Worm (Caenorhabditis elegans) whole organism, late embryonic: Measurements from ENCODE around the gene mlt-7.

ENCODE experiments used
- C08G9.2 ChIP-seq: sonication (generic microtip); optimal IDR thresholded peaks from 2 replicates; lab custom pipeline; 2016; ENCODE audit warnings: mild to moderate bottlenecking, missing genetic modification characterization, moderate library complexity, missing compliant biosample characterization
- C38D4.7 ChIP-seq: fragments of 200-800 bp; sonication (Bioruptor generic); optimal IDR thresholded peaks from 2 replicates; lab custom pipeline; 2018; ENCODE audit warnings: mild to moderate bottlenecking, missing genetic modification characterization, moderate library complexity, missing compliant biosample characterization
- F13H6.1 ChIP-seq: sonication (generic microtip); optimal IDR thresholded peaks from 2 replicates; lab custom pipeline; 2016; ENCODE audit warnings: missing genetic modification characterization, missing compliant biosample characterization
- K09A11.1 ChIP-seq: sonication (generic microtip); optimal IDR thresholded peaks from 2 replicates; lab custom pipeline; 2017; ENCODE audit warnings: antibody characterized with exemption, mild to moderate bottlenecking, missing genetic modification characterization, missing compliant biosample characterization; ENCODE audit not compliant: insufficient read depth
- T23F11.4 ChIP-seq: fragments of 200-800 bp; sonication (Bioruptor generic); optimal IDR thresholded peaks from 2 replicates; lab custom pipeline; 2018; ENCODE audit warnings: mild to moderate bottlenecking, missing genetic modification characterization, missing compliant biosample characterization
- Y22D7AL.16 ChIP-seq: sonication (generic microtip); optimal IDR thresholded peaks from 2 replicates; lab custom pipeline; 2016; ENCODE audit warnings: missing genetic modification characterization, missing compliant biosample characterization
- ceh-14 ChIP-seq: sonication (generic microtip); optimal IDR thresholded peaks from 2 replicates; lab custom pipeline; 2016; ENCODE audit warnings: missing genotype, missing genetic modification characterization, missing compliant biosample characterization
- ceh-19 ChIP-seq: fragments of 200-800 bp; sonication (Bioruptor generic); optimal IDR thresholded peaks from 2 replicates; lab custom pipeline; 2018; ENCODE audit warnings: mild to moderate bottlenecking, missing genetic modification characterization, missing compliant biosample characterization
- ceh-2 ChIP-seq: sonication (generic microtip); optimal IDR thresholded peaks from 2 replicates; lab custom pipeline; 2016; ENCODE audit warnings: missing genotype, missing genetic modification characterization, missing compliant biosample characterization
- ceh-30 ChIP-seq: fragments of 150-350 bp; optimal IDR thresholded peaks from 2 replicates; lab custom pipeline; 2014; ENCODE audit warnings: missing biosample characterization, missing genetic modification characterization
- ceh-34 ChIP-seq: sonication (generic microtip); optimal IDR thresholded peaks from 2 replicates; lab custom pipeline; 2016; ENCODE audit warnings: mild to moderate bottlenecking, missing genetic modification characterization, missing compliant biosample characterization
- ceh-45 ChIP-seq: fragments of 200-800 bp; sonication (Bioruptor generic); IDR thresholded peaks from 2 replicates; pipeline ENCODE4 v1.3.6; 2022; ENCODE audit warnings: missing genetic modification reagents, missing genetic modification characterization, missing compliant biosample characterization
- che-1 ChIP-seq: sonication (generic microtip); optimal IDR thresholded peaks from 2 replicates; lab custom pipeline; 2016; ENCODE audit warnings: mild to moderate bottlenecking, missing genetic modification characterization, missing compliant biosample characterization
- dmd-4 ChIP-seq: sonication (generic microtip); optimal IDR thresholded peaks from 2 replicates; lab custom pipeline; 2016; ENCODE audit warnings: borderline replicate concordance, missing genetic modification characterization, missing compliant biosample characterization
- elt-2 ChIP-seq: sonication (generic microtip); optimal IDR thresholded peaks from 2 replicates; lab custom pipeline; 2016; ENCODE audit warnings: missing genetic modification reagents, missing genetic modification characterization, missing compliant biosample characterization
- ets-4 ChIP-seq: sonication (generic microtip); optimal IDR thresholded peaks from 2 replicates; lab custom pipeline; 2016; ENCODE audit warnings: missing genetic modification characterization, missing compliant biosample characterization
- fax-1 ChIP-seq: sonication (generic microtip); optimal IDR thresholded peaks from 2 replicates; lab custom pipeline; 2016; ENCODE audit warnings: missing genotype, missing genetic modification characterization, missing compliant biosample characterization
- fkh-10 ChIP-seq: fragments of 150-350 bp; optimal IDR thresholded peaks from 2 replicates; lab custom pipeline; 2014; ENCODE audit warnings: missing biosample characterization, missing genetic modification reagents, missing genetic modification characterization
- gmeb-2 ChIP-seq: sonication (generic microtip); optimal IDR thresholded peaks from 2 replicates; lab custom pipeline; 2016; ENCODE audit warnings: missing genetic modification characterization, inconsistent platforms, missing compliant biosample characterization
- hlh-15 ChIP-seq: sonication (generic microtip); optimal IDR thresholded peaks from 2 replicates; lab custom pipeline; 2016; ENCODE audit warnings: missing genetic modification characterization, missing compliant biosample characterization
- hlh-6 ChIP-seq: sonication (generic microtip); optimal IDR thresholded peaks from 2 replicates; lab custom pipeline; 2016; ENCODE audit warnings: missing genotype, missing genetic modification characterization, missing compliant biosample characterization
- hlh-8 ChIP-seq: sonication (generic microtip); optimal IDR thresholded peaks from 2 replicates; lab custom pipeline; 2016; ENCODE audit warnings: missing genotype, missing genetic modification characterization, missing compliant biosample characterization
- lin-11 ChIP-seq: fragments of 200-800 bp; sonication (Bioruptor generic); optimal IDR thresholded peaks from 2 replicates; lab custom pipeline; 2018; ENCODE audit warnings: mild to moderate bottlenecking, missing genetic modification characterization, missing compliant biosample characterization
- mec-3 ChIP-seq: sonication (generic microtip); optimal IDR thresholded peaks from 2 replicates; lab custom pipeline; 2016; ENCODE audit warnings: borderline replicate concordance, missing genetic modification characterization, missing compliant biosample characterization
- nhr-11 ChIP-seq: fragments of 150-350 bp; optimal IDR thresholded peaks from 2 replicates; lab custom pipeline; 2014; ENCODE audit warnings: missing biosample characterization, missing genetic modification characterization
- nhr-232 ChIP-seq: sonication (generic microtip); optimal IDR thresholded peaks from 2 replicates; lab custom pipeline; 2016; ENCODE audit warnings: missing genetic modification characterization, missing compliant biosample characterization
- odd-2 ChIP-seq: sonication (generic microtip); optimal IDR thresholded peaks from 2 replicates; lab custom pipeline; 2017; ENCODE audit warnings: antibody characterized with exemption, mild to moderate bottlenecking, missing genetic modification characterization, missing compliant biosample characterization
- pag-3 ChIP-seq: sonication (generic microtip); optimal IDR thresholded peaks from 2 replicates; lab custom pipeline; 2016; ENCODE audit warnings: missing compliant biosample characterization, missing genetic modification characterization, borderline replicate concordance
- pax-1 ChIP-seq: fragments of 150-350 bp; optimal IDR thresholded peaks from 2 replicates; lab custom pipeline; 2014; ENCODE audit warnings: missing biosample characterization, missing genetic modification characterization
- pha-4 ChIP-seq: fragments of 150-350 bp; optimal IDR thresholded peaks from 2 replicates; lab custom pipeline; 2018; ENCODE audit warnings: missing biosample characterization, missing genetic modification reagents, missing genetic modification characterization
- pqm-1 ChIP-seq: sonication (generic microtip); optimal IDR thresholded peaks from 2 replicates; lab custom pipeline; 2016; ENCODE audit warnings: missing genetic modification characterization, missing compliant biosample characterization
- ref-2 ChIP-seq: sonication (generic microtip); optimal IDR thresholded peaks from 2 replicates; lab custom pipeline; 2016; ENCODE audit warnings: missing genetic modification characterization, missing compliant biosample characterization
- sdc-2 ChIP-seq: sonication (generic microtip); optimal IDR thresholded peaks from 2 replicates; lab custom pipeline; 2016; ENCODE audit warnings: missing genotype, missing genetic modification characterization, missing compliant biosample characterization
- sox-4 ChIP-seq: sonication (generic microtip); optimal IDR thresholded peaks from 2 replicates; lab custom pipeline; 2017; ENCODE audit warnings: mild to moderate bottlenecking, missing genetic modification characterization, inconsistent platforms, missing compliant biosample characterization
- tbx-2 ChIP-seq: sonication (generic microtip); optimal IDR thresholded peaks from 2 replicates; lab custom pipeline; 2016; ENCODE audit warnings: missing genetic modification characterization, missing compliant biosample characterization
- ttx-3 ChIP-seq: sonication (generic microtip); optimal IDR thresholded peaks from 2 replicates; lab custom pipeline; 2016; ENCODE audit warnings: missing genetic modification reagents, missing genetic modification characterization, missing compliant biosample characterization
- unc-86 ChIP-seq: sonication (generic microtip); optimal IDR thresholded peaks from 2 replicates; lab custom pipeline; 2016; ENCODE audit warnings: missing genetic modification characterization, missing compliant biosample characterization
- zip-5 ChIP-seq: sonication (generic microtip); optimal IDR thresholded peaks from 2 replicates; lab custom pipeline; 2016; ENCODE audit warnings: missing genetic modification characterization, missing compliant biosample characterization
- ztf-16 ChIP-seq: sonication (generic microtip); optimal IDR thresholded peaks from 2 replicates; lab custom pipeline; 2017; ENCODE audit warnings: missing genetic modification characterization, missing compliant biosample characterization

Gene mlt-7

DNA sequence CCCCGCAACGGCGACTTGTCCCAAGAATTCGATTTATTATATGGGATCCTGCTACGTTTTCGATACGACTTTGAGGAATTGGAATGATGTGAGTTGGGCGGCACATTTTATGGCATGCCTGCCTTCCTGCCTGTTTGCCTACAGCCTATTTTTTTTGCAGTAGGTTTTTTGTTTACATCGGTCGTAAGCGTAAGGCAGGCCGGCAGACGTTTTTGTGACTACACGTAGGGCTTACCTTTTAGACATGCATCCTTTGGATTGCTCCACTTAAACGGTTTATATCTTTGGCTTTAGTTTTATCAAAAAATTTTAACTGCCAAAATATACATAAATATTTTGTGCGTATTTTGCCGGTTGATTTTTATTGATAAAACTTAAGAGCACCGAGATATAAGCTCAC is 33.6 kb upstream of the mlt-7 start:
- TF ChIP-seq sox-4 (tag; lab: Kevin White, UChicago) (no peak), ceh-2 (no peak), fax-1 (no peak), ets-4 (tag; lab: Kevin White, UChicago) (no peak), sdc-2 (no peak), lin-11 (tag; lab: Kevin White, UChicago) (no peak), ceh-34 (no peak), ref-2 (no peak), elt-2 (tag; lab: Kevin White, UChicago) (no peak), T23F11.4 (no peak), F13H6.1 (tag; lab: Kevin White, UChicago) (no peak), ztf-16 (no peak), nhr-11 (tag; lab: Kevin White, UChicago) (no peak), fkh-10 (GFP tag; lab: Kevin White, UChicago) (no peak), ceh-14 (tag; lab: Kevin White, UChicago) (no peak), mec-3 (tag; lab: Kevin White, UChicago) (no peak), ceh-19 (GFP tag; lab: Kevin White, UChicago) (no peak), hlh-15 (tag; lab: Kevin White, UChicago) (no peak), ceh-45 (GFP tag; lab: Robert Waterston, UW) (no peak)

DNA sequence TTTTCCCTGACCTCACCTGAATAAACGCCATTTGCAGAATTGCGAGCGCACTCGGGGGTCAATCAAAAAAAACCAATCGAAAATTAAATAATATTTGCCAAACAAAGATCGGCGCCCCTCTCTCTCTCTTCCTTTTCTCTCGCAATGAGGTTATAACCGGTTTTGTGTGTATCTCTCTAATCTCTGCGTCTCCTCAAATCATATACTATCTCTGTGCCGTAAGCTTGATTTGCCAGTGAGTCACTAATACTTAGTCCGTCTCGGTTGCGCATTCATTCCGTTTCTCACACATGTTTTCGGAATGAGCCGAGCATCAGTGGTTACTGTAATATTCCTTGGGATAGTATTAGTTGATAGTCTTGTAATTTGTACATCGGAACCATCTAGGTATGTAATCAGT is 30.7 kb upstream of the mlt-7 start:
- TF ChIP-seq ceh-19 (GFP tag; lab: Kevin White, UChicago) = no peak
- no peak for TF ChIP-seq lin-11 (tag; lab: Kevin White, UChicago)
- no peak for TF ChIP-seq C08G9.2 (tag; lab: Kevin White, UChicago)
- no peak for TF ChIP-seq ceh-30 (tag; lab: Kevin White, UChicago)
- no peak for TF ChIP-seq T23F11.4
- no peak for TF ChIP-seq odd-2 (tag; lab: Kevin White, UChicago)
- TF ChIP-seq ceh-14 (tag; lab: Kevin White, UChicago) = no peak
- TF ChIP-seq C38D4.7 (GFP tag; lab: Kevin White, UChicago) = no peak
- TF ChIP-seq tbx-2 (tag; lab: Kevin White, UChicago) = no peak
- no peak for TF ChIP-seq unc-86 (tag; lab: Kevin White, UChicago)
- TF ChIP-seq pha-4 = no peak
- no peak for TF ChIP-seq ceh-34
- no peak for TF ChIP-seq ztf-16
- no peak for TF ChIP-seq sox-4 (tag; lab: Kevin White, UChicago)
- no peak for TF ChIP-seq gmeb-2 (tag; lab: Kevin White, UChicago)
- TF ChIP-seq fax-1 = no peak
- no peak for TF ChIP-seq hlh-8 (tag; lab: Kevin White, UChicago)
- TF ChIP-seq, all 69 proteins: peak for 0

DNA sequence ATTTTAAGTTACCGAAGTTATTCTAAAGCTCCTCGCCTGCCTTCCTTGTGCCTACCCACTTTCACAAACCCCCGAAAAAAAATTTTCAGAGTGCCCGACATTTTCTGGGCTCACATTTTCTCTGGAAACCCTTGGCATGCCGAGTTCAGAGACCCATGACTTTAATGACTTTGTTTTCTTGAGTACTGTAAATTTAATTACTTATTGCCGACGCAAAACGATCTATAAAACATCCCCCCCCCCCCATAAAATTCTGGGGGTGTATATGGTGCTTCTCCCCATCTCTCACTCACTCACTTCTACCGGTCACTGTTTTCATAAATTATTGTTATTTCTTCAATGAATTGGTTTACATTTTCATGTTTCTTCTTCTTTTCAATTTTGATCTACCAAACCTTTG is 24.9 kb upstream of the mlt-7 start, which contains the start of gene try-9:
Gene try-9 (plus strand): TSS at position 301 of the 400 bp plus-strand sequence.
- no peak for TF ChIP-seq F13H6.1 (tag; lab: Kevin White, UChicago)
- no peak for TF ChIP-seq fax-1
- no peak for TF ChIP-seq ttx-3 (tag; lab: Kevin White, UChicago)
- no peak for TF ChIP-seq Y22D7AL.16 (tag; lab: Kevin White, UChicago)
- no peak for TF ChIP-seq ceh-2

DNA sequence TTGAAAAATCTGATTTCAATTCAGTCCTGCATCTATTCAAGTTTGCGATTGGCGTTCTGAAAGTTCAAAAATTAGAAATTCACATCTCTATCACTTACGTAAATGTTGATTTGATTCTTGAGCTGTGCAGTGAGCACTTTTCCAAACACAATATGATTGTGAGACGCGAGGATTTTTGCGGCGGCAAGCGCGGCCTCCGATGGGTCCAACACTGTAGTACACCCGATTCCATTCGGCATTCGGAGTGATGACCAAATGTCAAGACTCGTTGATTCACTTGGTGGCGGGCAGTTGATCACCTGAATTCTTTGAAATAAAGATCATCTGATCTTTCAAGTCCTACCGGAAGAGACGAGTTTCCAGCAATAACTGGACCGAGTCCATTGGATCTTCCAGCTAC is 23.1 kb upstream of the mlt-7 start:
- no peak for TF ChIP-seq hlh-15 (tag; lab: Kevin White, UChicago)
- no peak for TF ChIP-seq dmd-4 (tag; lab: Kevin White, UChicago)
- no peak for TF ChIP-seq T23F11.4
- no peak for TF ChIP-seq ceh-34
- TF ChIP-seq ref-2 = no peak
- no peak for TF ChIP-seq Y22D7AL.16 (tag; lab: Kevin White, UChicago)
- TF ChIP-seq ttx-3 (tag; lab: Kevin White, UChicago) = no peak
- no peak for TF ChIP-seq zip-5 (tag; lab: Kevin White, UChicago)
- TF ChIP-seq hlh-6 (tag; lab: Kevin White, UChicago) = no peak
- no peak for TF ChIP-seq pqm-1
- no peak for TF ChIP-seq mec-3 (tag; lab: Kevin White, UChicago)
- no peak for TF ChIP-seq K09A11.1 (tag; lab: Kevin White, UChicago)
- no peak for TF ChIP-seq nhr-232 (tag; lab: Kevin White, UChicago)
- no peak for TF ChIP-seq pag-3 (tag; lab: Kevin White, UChicago)
- no peak for TF ChIP-seq sdc-2
- TF ChIP-seq pha-4 = no peak
- no peak for TF ChIP-seq unc-86 (tag; lab: Kevin White, UChicago)
- no peak for TF ChIP-seq nhr-11 (tag; lab: Kevin White, UChicago)
- TF ChIP-seq che-1 = no peak
- no peak for TF ChIP-seq pax-1 (tag; lab: Kevin White, UChicago)
- TF ChIP-seq, all 69 proteins: peak for 0
